Worm (Caenorhabditis elegans): ENCODE data around the gene epn-1.

Gene epn-1

DNA sequence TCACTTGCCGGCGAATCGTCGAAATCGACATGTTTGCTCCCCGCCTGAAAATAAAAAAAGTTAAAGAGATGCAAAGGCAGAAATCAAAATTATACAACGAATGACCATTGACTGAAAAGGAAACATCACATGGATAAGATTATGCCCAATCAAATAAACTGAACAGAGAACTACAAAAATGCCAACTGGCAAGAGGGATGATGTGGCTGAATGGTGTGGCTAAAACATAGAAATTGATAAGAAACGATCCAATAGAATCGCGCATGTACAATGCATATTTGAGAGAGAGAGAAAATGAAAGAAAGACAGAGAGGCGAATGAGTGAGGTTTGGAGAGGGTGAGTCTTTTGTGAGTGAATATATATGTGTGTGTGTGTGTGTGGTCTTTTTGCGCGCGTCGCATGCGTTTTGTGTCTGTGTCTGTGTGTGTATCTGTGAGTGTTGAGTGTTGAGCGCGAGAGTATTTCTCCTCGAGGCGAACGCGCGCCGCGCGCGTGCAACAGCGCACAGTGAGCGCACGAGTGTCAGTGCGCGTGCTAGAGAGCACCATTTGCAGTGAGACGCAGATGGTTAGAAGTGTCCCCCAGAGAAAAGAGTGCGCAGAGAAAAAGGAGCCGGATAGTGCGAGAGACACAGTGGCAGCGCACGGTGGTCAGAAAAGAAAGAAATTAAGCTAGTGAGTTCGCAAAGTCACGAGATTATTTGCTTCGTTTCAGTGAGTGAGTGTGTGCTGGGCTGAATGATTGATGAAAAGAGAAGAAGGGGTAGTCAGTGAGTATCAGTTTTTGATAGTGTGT is at the start of gene epn-1:
Gene epn-1, minus strand, starts transcription at position 51 of the 796 bp plus-strand sequence.
- TF ChIP-seq nhr-10 (tag; optimal IDR thresholded peaks at IDR 0.05) (peak; percentile 80), blmp-1 (tag; optimal IDR thresholded peaks at IDR 0.05; ENCODE audit: insufficient read depth) (peak; percentile 69), lsy-2 (tag; optimal IDR thresholded peaks at IDR 0.05) (peak; percentile 79 to 94), nhr-23 (tag; optimal IDR thresholded peaks at IDR 0.05) (no peak), nhr-6 (tag; optimal IDR thresholded peaks at IDR 0.05) (peak; percentile 84), mbf-1 (tag; optimal IDR thresholded peaks at IDR 0.05) (no peak), ceh-82 (tag; optimal IDR thresholded peaks at IDR 0.05) (peak; percentile 54), egl-27 (tag; optimal IDR thresholded peaks at IDR 0.05) (peak; percentile 97), unc-39 (tag; optimal IDR thresholded peaks at IDR 0.05) (no peak), zag-1 (tag; optimal IDR thresholded peaks at IDR 0.05) (peak; percentile 97), aly-2 (tag; optimal IDR thresholded peaks at IDR 0.05) (no peak), alr-1 (tag; optimal IDR thresholded peaks at IDR 0.05) (no peak), nhr-21 (tag; optimal IDR thresholded peaks at IDR 0.05) (peak; percentile 98), sem-4 (tag; optimal IDR thresholded peaks at IDR 0.05) (peak; percentile 96), unc-62 (GFP tag; optimal IDR thresholded peaks at IDR 0.05) (peak; percentile 80), crh-2 (tag; optimal IDR thresholded peaks at IDR 0.05) (peak; percentile 96), nhr-129 (tag; optimal IDR thresholded peaks at IDR 0.05) (peak; percentile 96), elt-3 (tag; optimal IDR thresholded peaks at IDR 0.05) (no peak), Y55F3AM.14 (GFP tag; optimal IDR thresholded peaks at IDR 0.05) (peak; percentile 99), dmd-4 (tag; optimal IDR thresholded peaks at IDR 0.05) (no peak), mab-5 (tag; optimal IDR thresholded peaks at IDR 0.05) (peak; percentile 93), ztf-11 (tag; optimal IDR thresholded peaks at IDR 0.05) (peak; percentile 27), nhr-237 (tag; optimal IDR thresholded peaks at IDR 0.05) (peak; percentile 58), sma-3 (GFP tag; optimal IDR thresholded peaks at IDR 0.05) (peak; percentile 98), ceh-16 (tag; optimal IDR thresholded peaks at IDR 0.05) (peak; percentile 98), nhr-11 (tag; optimal IDR thresholded peaks at IDR 0.05) (no peak), gmeb-1 (tag; optimal IDR thresholded peaks at IDR 0.05) (peak; percentile 74), snpc-4 (tag; optimal IDR thresholded peaks at IDR 0.05) (peak; percentile 78), peb-1 (tag; optimal IDR thresholded peaks at IDR 0.05) (no peak), sma-9 (GFP tag; optimal IDR thresholded peaks at IDR 0.05) (peak; percentile 98), sma-9 (tag; optimal IDR thresholded peaks at IDR 0.05) (peak; percentile 64), R02D3.7 (tag; optimal IDR thresholded peaks at IDR 0.05) (no peak), F13H6.1 (tag; optimal IDR thresholded peaks at IDR 0.05) (peak; percentile 99), nhr-25 (tag; optimal IDR thresholded peaks at IDR 0.05) (peak; percentile 97), unc-55 (GFP tag; optimal IDR thresholded peaks at IDR 0.05) (peak; percentile 90), lin-39 (tag; optimal IDR thresholded peaks at IDR 0.05) (peak; percentile 70), lin-11 (tag; optimal IDR thresholded peaks at IDR 0.05) (peak; percentile 98), lin-13 (GFP tag; optimal IDR thresholded peaks at IDR 0.05) (peak; percentile 94), C34F6.9 (tag; optimal IDR thresholded peaks at IDR 0.05) (peak; percentile 98), ztf-1 (GFP tag; conservative IDR thresholded peaks at IDR 0.05) (no peak), mdl-1 (tag; optimal IDR thresholded peaks at IDR 0.05) (peak; percentile 99 to 100), nhr-77 (tag; optimal IDR thresholded peaks at IDR 0.05) (peak; percentile 61), ZK546.5 (tag; optimal IDR thresholded peaks at IDR 0.05) (peak; percentile 31), skn-1 (tag; optimal IDR thresholded peaks at IDR 0.05) (peak; percentile 30), fos-1 (tag; optimal IDR thresholded peaks at IDR 0.05) (peak; percentile 89), ama-1 (optimal IDR thresholded peaks at IDR 0.05) (peak; percentile 54), nhr-12 (tag; optimal IDR thresholded peaks at IDR 0.05) (peak; percentile 69), elt-1 (tag; optimal IDR thresholded peaks at IDR 0.05) (peak; percentile 16), ztf-4 (tag; optimal IDR thresholded peaks at IDR 0.05) (peak; percentile 94)

Data from whole organism, L2 larva.